Worm (Caenorhabditis elegans) whole organism, L1 larva: Measurements from ENCODE around the gene klc-1.

Experiments used
- dpl-1 ChIP-seq, 3 experiments: fragments of 150-350 bp in 2 of 3; sonication (generic microtip) in 1 of 3; optimal IDR thresholded peaks; 2 replicates each; lab custom pipeline; 2014 to 2017; ENCODE audit warnings: missing biosample characterization in 3 of 3, missing genetic modification characterization in 3 of 3, missing genetic modification reagents in 3 of 3
- lin-14 ChIP-seq: fragments of 200-800 bp; sonication (Bioruptor generic); optimal IDR thresholded peaks from 2 replicates; lab custom pipeline; 2018; ENCODE audit warnings: mild to moderate bottlenecking, missing genetic modification characterization, moderate library complexity, missing compliant biosample characterization
- nhr-19 ChIP-seq: fragments of 200-800 bp; sonication (Bioruptor generic); conservative IDR thresholded peaks from 2 replicates; pipeline ENCODE4 v1.3.6; 2022; ENCODE audit warnings: missing genetic modification characterization, missing compliant biosample characterization
- nhr-76 ChIP-seq: sonication (generic microtip); optimal IDR thresholded peaks from 2 replicates; lab custom pipeline; 2017; ENCODE audit warnings: missing biosample characterization, missing genetic modification characterization
- zag-1 ChIP-seq: fragments of 150-350 bp; optimal IDR thresholded peaks from 2 replicates; lab custom pipeline; 2014; ENCODE audit warnings: missing biosample characterization, missing genetic modification characterization

- no peak for TF ChIP-seq zag-1 (tag; lab: Kevin White, UChicago)
- no peak for TF ChIP-seq nhr-76 (tag; lab: Kevin White, UChicago)
- TF ChIP-seq lin-14 = peak; percentile 63
- peak; percentile 53 for TF ChIP-seq nhr-19 (GFP tag; lab: Robert Waterston, UW)
- no peak for TF ChIP-seq dpl-1 (GFP tag; optimal IDR thresholded peaks at IDR 0.05; lab: Kevin White, UChicago)
These were observed 14.3 kb downstream of the klc-1 start, which contains the start of gene M7.12 for ce11 chrIV:11097795-11098194.
